Fruit fly (Drosophila melanogaster): Measurements from ENCODE around the gene Atg17.
A peak's percentile ranks its signal among the peaks of the same experiment; 100 is the strongest.

Gene Atg17

dm6 chr3R:5668928-5669739 lies at the start of gene Atg17, which contains the start of gene Xe7 (continued):
- TF ChIP-seq onecut (GFP tag; IDR thresholded peaks at IDR 0.05) (peak; percentile 56; the same call in 1 of the 2 replicates), Vsx1 (GFP tag; optimal IDR thresholded peaks at IDR 0.05) (no peak), CG4820 (GFP tag; optimal IDR thresholded peaks at IDR 0.05) (peak; percentile 85), CG4404 (GFP tag; IDR thresholded peaks at IDR 0.05) (peak; percentile 96), fru (optimal IDR thresholded peaks at IDR 0.05) (no peak), CG6254 (GFP tag; optimal IDR thresholded peaks at IDR 0.05) (peak; percentile 41), dpn (GFP tag; optimal IDR thresholded peaks at IDR 0.05) (peak; percentile 92 to 95), nmo (GFP tag; optimal IDR thresholded peaks at IDR 0.05) (peak; percentile 95), tna (GFP tag; IDR thresholded peaks at IDR 0.05; ENCODE audit: partially characterized antibody) (no peak), Atf-2 (GFP tag; optimal IDR thresholded peaks at IDR 0.05) (peak; percentile 85), Mrtf (GFP tag; IDR thresholded peaks at IDR 0.05) (peak; percentile 89; the same call in 2 of the 3 replicates), NFAT (GFP tag; IDR thresholded peaks at IDR 0.05) (peak; percentile 93), CG11398 (GFP tag; optimal IDR thresholded peaks at IDR 0.05) (peak; percentile 30), Nf-YA (GFP tag; IDR thresholded peaks at IDR 0.05) (peak; percentile 57; the same call in 1 of the 2 replicates), lilli (GFP tag; optimal IDR thresholded peaks at IDR 0.05) (peak; percentile 96), prd (optimal IDR thresholded peaks at IDR 0.05) (no peak), prd (GFP tag; IDR thresholded peaks at IDR 0.05) (peak; percentile 96), CG31388 (GFP tag; optimal IDR thresholded peaks at IDR 0.05) (peak; percentile 86), Neu2 (GFP tag; optimal IDR thresholded peaks at IDR 0.05; ENCODE audit: borderline replicate concordance) (peak; percentile 27), CG8089 (GFP tag; optimal IDR thresholded peaks at IDR 0.05) (peak; percentile 84), CG17612 (GFP tag; IDR thresholded peaks at IDR 0.05) (peak; percentile 83), Side (GFP tag; optimal IDR thresholded peaks at IDR 0.05) (peak; percentile 62), CG1792 (GFP tag; optimal IDR thresholded peaks at IDR 0.05) (peak; percentile 43), hb (GFP tag; IDR thresholded peaks at IDR 0.05; ENCODE audit: partially characterized antibody) (peak; percentile 60; the same call in 1 of the 3 replicates), CG8478 (optimal IDR thresholded peaks at IDR 0.05) (no peak), zen (tag; optimal IDR thresholded peaks at IDR 0.05) (peak; percentile 83), CG1832 (GFP tag; optimal IDR thresholded peaks at IDR 0.05) (no peak), tap (tag; optimal IDR thresholded peaks at IDR 0.05) (peak; percentile 64), CG33557 (GFP tag; optimal IDR thresholded peaks at IDR 0.05) (peak; percentile 90), Fer1 (GFP tag; optimal IDR thresholded peaks at IDR 0.05) (peak; percentile 83), ken (GFP tag; IDR thresholded peaks at IDR 0.05) (peak; percentile 92), dm (GFP tag; optimal IDR thresholded peaks at IDR 0.05) (peak; percentile 77), Ssrp (tag; optimal IDR thresholded peaks at IDR 0.05) (peak; percentile 94), CG6791 (GFP tag; IDR thresholded peaks at IDR 0.05; ENCODE audit: partially characterized antibody) (0 out of 3 replicates have a peak, but pooled peaks have one; percentile 52), btn (GFP tag; optimal IDR thresholded peaks at IDR 0.05) (peak; percentile 47), Dref (GFP tag; IDR thresholded peaks at IDR 0.05) (peak; percentile 70), CG9876 (GFP tag; optimal IDR thresholded peaks at IDR 0.05) (peak; percentile 87), CG17328 (GFP tag; IDR thresholded peaks at IDR 0.05) (peak; percentile 72), Ravus (GFP tag; IDR thresholded peaks at IDR 0.05) (peak; percentile 63), Abd-B (GFP tag; optimal IDR thresholded peaks at IDR 0.05) (peak; percentile 96), CG15696 (tag; optimal IDR thresholded peaks at IDR 0.05) (peak; percentile 94), CG7357 (GFP tag; IDR thresholded peaks at IDR 0.05) (peak; percentile 88), Hey (tag; optimal IDR thresholded peaks at IDR 0.05) (peak; percentile 76), trem (tag; optimal IDR thresholded peaks at IDR 0.05) (peak; percentile 99), so (GFP tag; IDR thresholded peaks at IDR 0.05) (peak; percentile 75; the same call in 1 of the 3 replicates), CG13123 (GFP tag; optimal IDR thresholded peaks at IDR 0.05) (peak; percentile 78), CG5245 (GFP tag; optimal IDR thresholded peaks at IDR 0.05) (peak; percentile 72), CG34376 (GFP tag; optimal IDR thresholded peaks at IDR 0.05) (peak; percentile 68)
